Worm (Caenorhabditis elegans) whole organism, early embryonic: Measurements from ENCODE around the gene H35N09.2.

Source experiments
- F13C5.2 ChIP-seq: sonication (generic microtip); optimal IDR thresholded peaks from 2 replicates; lab custom pipeline; 2017; ENCODE audit warnings: mild to moderate bottlenecking, missing genetic modification characterization, inconsistent platforms, missing compliant biosample characterization
- aly-1 ChIP-seq: sonication (generic microtip); optimal IDR thresholded peaks from 2 replicates; lab custom pipeline; 2016; ENCODE audit warnings: missing genetic modification characterization, missing compliant biosample characterization
- ama-1 ChIP-seq: fragments of 150-350 bp; optimal IDR thresholded peaks from 2 replicates; lab custom pipeline; 2014
- ets-7 ChIP-seq: sonication (generic microtip); optimal IDR thresholded peaks from 2 replicates; lab custom pipeline; 2016; ENCODE audit warnings: missing genotype, missing genetic modification characterization, missing compliant biosample characterization
- pes-1 ChIP-seq: fragments of 200-800 bp; sonication (Bioruptor generic); IDR thresholded peaks from 2 replicates; pipeline ENCODE4 v1.3.6; 2022; ENCODE audit warnings: missing genetic modification reagents, missing genetic modification characterization, missing compliant biosample characterization
- tbx-11 ChIP-seq: fragments of 200-800 bp; sonication (Bioruptor generic); IDR thresholded peaks from 2 replicates; pipeline ENCODE4 v1.3.6; 2022; ENCODE audit warnings: missing genetic modification characterization, missing compliant biosample characterization
- tbx-37 ChIP-seq: fragments of 200-800 bp; sonication (Bioruptor generic); conservative IDR thresholded peaks from 2 replicates; pipeline ENCODE4 v1.3.6; 2022; ENCODE audit warnings: missing genetic modification reagents, missing genetic modification characterization, missing compliant biosample characterization
- tra-4 ChIP-seq: sonication (generic microtip); optimal IDR thresholded peaks from 2 replicates; lab custom pipeline; 2017; ENCODE audit warnings: missing genetic modification characterization, missing compliant biosample characterization

DNA sequence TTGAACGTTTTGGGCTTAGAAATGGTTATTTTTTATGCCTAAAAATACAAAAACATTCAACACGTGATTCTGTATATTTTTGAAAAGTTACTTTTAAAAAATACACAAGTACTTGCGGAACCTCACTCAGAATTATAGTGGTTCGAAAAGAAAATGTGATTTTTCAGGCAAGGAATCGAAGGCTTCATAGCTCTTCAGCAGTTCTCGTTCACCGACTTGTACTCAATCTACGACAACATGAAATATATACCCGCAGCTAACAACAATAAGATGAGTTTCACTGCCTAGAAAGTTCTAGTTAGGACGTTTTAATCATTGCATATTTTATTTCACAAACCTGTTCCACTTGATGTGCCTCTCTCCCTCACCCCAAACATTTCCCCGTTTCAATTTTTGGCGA lies 42.3 kb downstream of the H35N09.2 start:
- TF ChIP-seq ama-1 (lab: Kevin White, UChicago), result no peak
- TF ChIP-seq aly-1, result no peak
- no peak for TF ChIP-seq tra-4 (tag; lab: Kevin White, UChicago)
- TF ChIP-seq F13C5.2 (tag; lab: Kevin White, UChicago), result no peak
- no peak for TF ChIP-seq ets-7 (tag; lab: Kevin White, UChicago)
- TF ChIP-seq pes-1 (GFP tag; lab: Robert Waterston, UW), result no peak
- TF ChIP-seq tbx-37 (GFP tag; lab: Robert Waterston, UW), result no peak
- TF ChIP-seq tbx-11 (GFP tag; lab: Robert Waterston, UW), result no peak
